Worm (Caenorhabditis elegans): ENCODE data around the gene gtf-2F2.

gtf-2F2 gene

DNA sequence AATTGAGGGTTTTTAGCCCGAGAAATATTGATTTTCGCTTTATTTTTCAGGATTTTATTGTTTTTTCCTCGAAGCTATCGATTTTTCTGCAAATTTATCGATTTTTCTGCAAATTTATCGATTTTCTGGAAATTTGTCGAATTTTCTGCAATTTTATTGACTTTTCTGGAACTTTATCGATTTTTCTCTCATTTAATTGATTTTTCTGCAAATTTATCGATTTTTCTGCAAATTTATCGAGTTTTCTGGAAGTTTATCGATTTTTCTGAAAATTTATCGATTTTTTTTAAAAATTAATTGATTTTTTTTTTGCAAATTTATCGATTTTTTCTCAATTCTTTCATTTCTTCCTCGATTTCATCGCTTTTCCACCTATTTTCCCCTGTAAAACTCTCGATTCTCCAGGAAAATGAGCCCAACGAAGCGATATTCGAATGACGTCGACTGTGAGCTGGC lies at the start of gene gtf-2F2:
TSS of gene gtf-2F2 (plus strand) at position 406 of the 456 bp plus-strand sequence.
- no peak for TF ChIP-seq W03F9.2 (tag; optimal IDR thresholded peaks at IDR 0.05)
- TF ChIP-seq dao-5 (tag; optimal IDR thresholded peaks at IDR 0.05): no peak
- TF ChIP-seq him-1 (tag; optimal IDR thresholded peaks at IDR 0.05): no peak

DNA sequence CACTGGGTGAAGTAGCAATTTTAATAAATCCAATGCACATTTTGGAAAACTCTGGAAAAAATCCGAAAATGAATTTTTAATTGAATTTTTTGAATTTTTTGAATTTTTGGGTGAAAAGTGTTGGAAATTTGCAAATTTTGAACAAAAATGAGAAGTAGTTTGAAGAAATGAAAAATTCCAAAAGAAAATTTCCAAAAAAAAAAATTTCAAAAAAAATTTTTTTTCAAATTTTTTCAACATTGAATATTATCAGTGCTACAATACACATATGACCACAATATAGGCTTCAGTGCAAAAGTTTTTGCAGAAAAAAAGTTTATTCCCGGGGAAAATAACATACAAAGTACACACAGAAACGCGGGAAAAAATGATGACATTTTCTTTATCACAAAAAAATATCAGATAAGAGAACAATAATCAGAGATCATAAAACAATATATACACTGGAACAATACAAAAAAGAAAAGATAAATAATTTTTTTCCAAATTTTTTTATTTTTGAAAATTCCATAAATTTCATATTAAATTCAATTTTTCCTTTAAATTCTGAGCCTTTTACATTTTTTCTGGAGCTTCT lies 36.4 kb upstream of the gtf-2F2 start, which contains the start of gene hrg-10:
TSS of gene hrg-10 (minus strand) at position 51 of the 577 bp plus-strand sequence.
- TF ChIP-seq dao-5 (tag; optimal IDR thresholded peaks at IDR 0.05) (no peak), him-1 (tag; optimal IDR thresholded peaks at IDR 0.05) (no peak), W03F9.2 (tag; optimal IDR thresholded peaks at IDR 0.05) (no peak)

DNA sequence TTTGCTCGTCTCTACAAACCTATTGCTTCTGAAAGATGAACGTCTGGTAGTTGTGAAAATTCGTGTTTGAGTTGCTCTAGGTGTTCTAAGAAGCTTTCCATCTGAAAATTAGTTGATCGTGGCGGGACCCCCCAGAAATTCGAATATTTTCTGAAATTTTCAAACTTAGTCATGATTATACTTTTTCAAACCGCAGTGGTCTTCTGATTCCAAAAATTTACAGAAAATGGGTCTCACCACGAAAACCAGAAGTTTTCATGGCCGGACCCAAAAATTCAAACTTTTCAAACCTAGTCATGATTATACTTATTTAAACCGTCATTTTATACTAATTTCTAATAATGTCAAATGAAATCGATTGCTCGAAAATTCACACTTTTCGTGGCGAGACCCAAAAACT lies 33.7 kb upstream of the gtf-2F2 start, which contains the start of gene ztf-20:
TSS of gene ztf-20 (minus strand) at position 101 of the 400 bp plus-strand sequence.
- TF ChIP-seq him-1 (tag; optimal IDR thresholded peaks at IDR 0.05) (no peak), dao-5 (tag; optimal IDR thresholded peaks at IDR 0.05) (no peak), W03F9.2 (tag; optimal IDR thresholded peaks at IDR 0.05) (no peak)

DNA sequence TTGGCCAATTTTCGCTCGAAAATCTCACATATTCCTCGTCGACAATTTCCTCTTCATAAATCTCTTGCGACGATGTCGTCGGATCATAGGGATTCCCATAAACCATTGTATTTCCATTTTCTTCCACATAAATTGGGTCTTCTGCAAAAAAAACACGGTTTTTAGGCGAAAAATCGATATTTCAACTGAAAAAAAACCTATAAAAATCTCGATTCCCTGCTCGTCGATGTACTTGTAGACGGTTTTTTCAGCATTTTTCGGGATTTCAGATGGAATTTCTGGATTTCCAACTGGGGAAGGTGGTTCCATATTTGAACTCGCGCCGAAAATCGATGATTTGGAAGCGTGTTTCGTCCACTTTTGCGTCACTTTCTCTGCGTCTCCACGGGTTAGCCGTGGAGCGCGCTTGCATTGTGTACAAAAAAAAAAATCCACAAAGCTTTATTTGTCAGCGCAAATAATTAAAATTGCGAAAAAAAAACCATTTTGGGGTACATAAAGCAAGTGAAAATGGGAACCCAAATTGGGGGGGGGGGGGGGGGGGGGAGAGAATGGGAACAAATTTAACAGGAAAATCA lies 26.2 kb upstream of the gtf-2F2 start, which contains the start of gene Y39B6A.43:
TSS of gene Y39B6A.43 (minus strand) at position 351 of the 578 bp plus-strand sequence.
- TF ChIP-seq W03F9.2 (tag; optimal IDR thresholded peaks at IDR 0.05) (peak; percentile 90), him-1 (tag; optimal IDR thresholded peaks at IDR 0.05) (peak; percentile 92), dao-5 (tag; optimal IDR thresholded peaks at IDR 0.05) (no peak)

DNA sequence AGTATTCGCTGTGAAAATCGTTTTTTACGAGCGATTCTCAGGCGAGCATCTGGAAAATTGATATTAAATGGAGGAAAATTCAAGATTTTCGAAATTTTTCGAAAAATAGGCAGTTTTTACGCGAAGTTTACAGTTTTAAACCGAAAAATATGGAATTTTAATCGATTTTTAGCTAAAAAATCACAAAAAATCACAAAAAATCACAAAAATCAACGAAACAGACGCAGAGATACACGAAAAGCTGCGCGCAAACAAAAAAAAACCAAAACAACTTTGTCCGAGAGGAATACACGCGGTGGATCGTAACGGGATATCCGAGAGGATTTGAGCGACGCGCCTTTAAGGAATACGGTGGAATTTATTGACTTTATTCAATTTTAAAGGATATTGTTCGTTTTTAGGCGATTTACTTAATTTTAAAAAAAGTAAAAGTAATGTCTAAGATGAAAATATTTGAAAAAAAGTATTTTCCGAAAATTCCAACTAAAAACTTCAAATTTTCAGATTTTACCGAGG lies 24.1 kb upstream of the gtf-2F2 start, which contains the start of gene Y39B6A.42:
TSS of gene Y39B6A.42 (minus strand) at position 51 of the 516 bp plus-strand sequence.
- no peak for TF ChIP-seq dao-5 (tag; optimal IDR thresholded peaks at IDR 0.05)
- TF ChIP-seq W03F9.2 (tag; optimal IDR thresholded peaks at IDR 0.05): peak; percentile 1

DNA sequence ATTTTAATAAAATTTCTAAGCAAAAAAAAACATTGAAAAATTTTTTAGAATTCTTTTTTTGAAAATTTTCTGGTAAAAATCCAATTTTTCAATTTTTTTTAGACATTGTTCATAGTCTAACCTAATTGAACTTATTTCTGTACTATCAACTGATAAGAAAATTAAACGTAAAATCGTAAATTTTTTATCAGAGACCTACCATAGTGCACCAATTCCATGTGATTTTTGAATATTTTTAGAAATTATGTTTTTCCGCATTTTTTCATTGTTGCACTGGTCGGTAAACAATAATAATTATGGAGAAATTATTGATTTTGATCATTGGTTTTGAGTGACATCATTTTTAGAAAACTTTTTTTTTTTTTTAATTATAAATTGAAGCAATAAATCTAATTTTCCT lies 17.2 kb upstream of the gtf-2F2 start:
- TF ChIP-seq W03F9.2 (tag; optimal IDR thresholded peaks at IDR 0.05) (no peak), him-1 (tag; optimal IDR thresholded peaks at IDR 0.05) (no peak), dao-5 (tag; optimal IDR thresholded peaks at IDR 0.05) (no peak)

DNA sequence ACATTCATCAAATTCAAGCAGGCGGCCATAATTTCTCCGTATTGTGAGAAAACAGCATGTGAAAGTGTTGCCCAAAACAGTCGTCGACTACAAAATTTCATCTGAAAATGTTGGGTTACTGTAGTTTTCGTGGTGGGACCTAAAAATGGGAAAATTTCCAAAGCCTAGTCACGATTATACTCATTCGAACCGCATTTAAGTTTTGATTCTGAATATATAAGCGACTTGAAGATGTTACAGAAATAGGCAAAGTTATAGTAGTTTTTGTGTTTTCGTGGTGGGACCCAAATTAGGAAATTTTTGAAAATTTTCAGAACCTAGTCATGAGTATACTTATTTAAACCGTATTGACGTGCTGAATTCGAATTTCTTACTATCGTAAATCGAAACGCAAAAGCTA lies 15.9 kb upstream of the gtf-2F2 start, which contains the start of gene Y39B6A.41:
TSS of gene Y39B6A.41 (minus strand) at position 101 of the 400 bp plus-strand sequence.
- TF ChIP-seq dao-5 (tag; optimal IDR thresholded peaks at IDR 0.05): no peak

DNA sequence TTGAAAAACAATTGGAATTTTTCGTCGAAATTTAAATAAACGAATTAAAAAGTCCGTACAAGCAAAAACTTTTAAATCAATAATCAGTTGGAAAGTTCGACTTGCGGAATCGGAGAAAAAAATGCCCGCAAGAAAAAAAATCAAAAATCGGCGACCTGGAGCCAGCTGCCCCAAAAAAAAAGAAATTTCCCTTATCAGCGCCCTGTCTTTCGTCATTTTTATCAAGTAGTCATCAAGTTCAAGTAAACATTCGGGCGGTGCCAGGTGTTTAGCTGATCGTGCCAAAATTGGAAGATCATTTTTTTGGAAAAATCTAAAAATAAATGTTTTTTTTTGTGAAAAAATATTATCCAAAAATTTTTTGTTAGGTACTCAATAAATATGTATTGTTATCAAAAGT lies 15.4 kb upstream of the gtf-2F2 start:
- TF ChIP-seq him-1 (tag; optimal IDR thresholded peaks at IDR 0.05): no peak
- TF ChIP-seq dao-5 (tag; optimal IDR thresholded peaks at IDR 0.05): no peak
- no peak for TF ChIP-seq W03F9.2 (tag; optimal IDR thresholded peaks at IDR 0.05)

DNA sequence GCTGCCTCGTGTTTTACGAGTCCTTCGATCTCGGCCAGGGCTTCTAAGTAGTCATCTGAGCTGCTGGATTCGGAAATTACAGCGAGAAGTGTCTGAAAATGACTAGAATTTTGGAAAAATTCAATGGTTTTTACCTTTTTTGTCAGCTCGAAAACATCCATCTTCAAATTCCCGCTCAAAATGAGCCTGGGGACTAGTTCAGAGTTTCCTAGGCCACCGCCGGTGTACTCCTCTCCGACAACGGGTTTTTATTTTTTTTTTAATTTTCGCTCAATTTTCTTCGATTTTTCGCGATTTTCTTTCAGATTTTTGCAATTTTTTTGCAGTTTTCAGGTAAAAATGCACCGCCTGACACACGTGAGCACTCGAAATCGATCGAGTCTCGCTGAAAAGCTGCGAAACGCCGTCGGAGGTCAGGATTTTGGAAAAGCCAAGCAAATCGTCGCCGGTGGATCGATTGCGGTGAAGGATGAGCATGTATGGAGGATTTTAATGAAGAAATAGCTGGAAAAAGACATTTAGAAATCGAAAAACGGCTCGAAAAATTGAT lies 12.7 kb upstream of the gtf-2F2 start, which contains the start of the genes mrps-35 and sws-1:
TSS of gene mrps-35 (plus strand) at position 327 of the 550 bp plus-strand sequence.
TSS of gene sws-1 (minus strand) at position 500 of the 550 bp plus-strand sequence.
- TF ChIP-seq W03F9.2 (tag; optimal IDR thresholded peaks at IDR 0.05) (peak; percentile 57), dao-5 (tag; optimal IDR thresholded peaks at IDR 0.05) (no peak)

DNA sequence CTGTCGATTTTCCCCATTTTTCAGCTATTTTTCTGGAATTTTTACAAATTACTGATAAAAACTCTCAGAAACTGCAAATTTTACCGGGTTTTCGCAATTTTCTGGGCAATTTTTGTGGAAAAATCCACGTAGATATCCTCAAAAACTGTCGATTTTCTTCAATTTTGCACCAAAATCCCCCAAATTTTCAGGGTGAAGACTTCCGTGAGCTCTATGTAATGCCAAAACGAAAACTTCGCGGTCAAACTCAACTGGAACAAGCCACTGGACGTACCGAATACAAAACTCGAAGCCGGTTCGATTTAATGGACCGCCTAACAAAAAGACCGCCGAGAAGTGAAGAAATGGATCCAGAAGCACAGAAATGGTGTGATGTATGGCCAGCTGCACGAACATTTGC lies 12.0 kb upstream of the gtf-2F2 start:
- no peak for TF ChIP-seq dao-5 (tag; optimal IDR thresholded peaks at IDR 0.05)
- no peak for TF ChIP-seq W03F9.2 (tag; optimal IDR thresholded peaks at IDR 0.05)
- TF ChIP-seq him-1 (tag; optimal IDR thresholded peaks at IDR 0.05): no peak

DNA sequence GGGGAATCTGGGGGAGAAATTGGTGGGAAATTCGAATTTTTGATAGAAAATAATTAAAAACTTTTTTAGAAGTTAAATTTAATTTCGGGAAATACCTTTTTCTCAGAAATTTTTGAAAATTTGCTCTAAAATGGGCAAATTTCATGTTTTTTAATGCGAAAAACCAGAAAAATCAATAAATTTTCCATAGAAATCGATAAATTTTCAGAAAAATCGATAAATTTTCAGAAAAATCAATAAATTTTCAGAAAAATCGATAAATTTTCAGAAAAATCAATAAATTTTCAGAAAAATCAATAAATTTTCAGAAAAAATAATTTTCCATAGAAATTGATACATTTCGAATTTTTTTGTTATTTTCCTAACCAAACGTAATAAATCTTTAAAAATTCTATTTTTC lies 7.6 kb upstream of the gtf-2F2 start:
- TF ChIP-seq him-1 (tag; optimal IDR thresholded peaks at IDR 0.05): no peak
- TF ChIP-seq W03F9.2 (tag; optimal IDR thresholded peaks at IDR 0.05): no peak
- no peak for TF ChIP-seq dao-5 (tag; optimal IDR thresholded peaks at IDR 0.05)

DNA sequence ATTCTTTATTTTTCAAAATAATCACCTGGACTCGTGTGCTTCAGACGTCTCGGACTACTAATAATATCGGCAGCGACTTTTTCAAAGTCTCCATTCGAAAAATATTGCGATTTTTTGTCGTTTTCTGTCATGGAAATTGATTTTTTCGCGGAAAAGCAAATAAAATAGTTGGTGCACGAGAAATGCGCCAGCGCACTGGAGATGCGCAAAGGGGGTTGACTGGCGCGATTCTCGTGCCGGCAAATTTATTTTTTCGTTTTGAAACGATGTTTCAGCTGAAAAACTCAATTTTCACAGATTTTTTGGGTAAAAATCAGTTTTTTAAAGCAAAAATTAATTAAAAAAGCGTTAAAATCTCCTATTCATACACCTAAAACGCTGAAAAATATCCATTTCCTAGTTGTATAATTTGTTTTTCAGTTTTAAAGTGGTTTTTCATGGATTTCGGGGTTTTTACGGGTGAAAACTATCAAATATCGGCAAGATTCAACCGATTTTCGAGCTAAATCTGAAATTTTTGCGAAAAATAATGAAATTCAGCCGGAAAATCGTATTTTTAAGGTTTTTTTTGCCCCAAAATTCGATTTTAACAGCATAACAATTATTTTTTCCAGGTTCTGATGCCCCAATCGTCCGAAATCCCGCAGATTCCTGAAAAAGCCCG lies 3.4 kb upstream of the gtf-2F2 start, which contains the start of the genes reps-1 and Y39B6A.37:
TSS of gene reps-1 (minus strand) at position 263 of the 664 bp plus-strand sequence.
TSS of gene Y39B6A.37 (plus strand) at position 614 of the 664 bp plus-strand sequence.
- TF ChIP-seq W03F9.2 (tag; optimal IDR thresholded peaks at IDR 0.05) (peak; percentile 42), dao-5 (tag; optimal IDR thresholded peaks at IDR 0.05) (no peak), him-1 (tag; optimal IDR thresholded peaks at IDR 0.05) (no peak)

DNA sequence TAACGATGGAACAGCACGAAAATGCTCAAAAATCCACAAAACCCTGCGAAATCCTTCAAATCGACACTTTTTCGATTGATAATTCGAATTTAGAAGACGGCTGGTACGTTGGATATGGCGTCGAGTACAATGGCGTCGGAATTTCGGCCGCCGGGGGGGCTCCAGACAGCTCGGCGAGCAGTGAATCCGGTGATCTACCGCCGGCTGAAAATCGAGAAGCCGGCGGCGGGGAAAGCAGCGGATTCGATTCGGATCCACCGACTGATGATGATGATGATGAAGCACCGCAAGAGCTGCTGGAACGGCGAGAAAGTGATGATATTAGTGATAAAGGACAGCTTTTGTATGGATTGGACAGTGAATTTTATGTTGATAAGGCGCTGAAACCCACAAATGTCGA lies 2.8 kb upstream of the gtf-2F2 start:
- no peak for TF ChIP-seq him-1 (tag; optimal IDR thresholded peaks at IDR 0.05)
- no peak for TF ChIP-seq dao-5 (tag; optimal IDR thresholded peaks at IDR 0.05)
- TF ChIP-seq W03F9.2 (tag; optimal IDR thresholded peaks at IDR 0.05): no peak
